Worm (Caenorhabditis elegans): Measurements from ENCODE around the gene gcy-19.

Gene gcy-19

ce11 chrII:3264704-3265103, 5.5 kb upstream of the gcy-19 start (continued):
- TF ChIP-seq pha-4 (tag; optimal IDR thresholded peaks at IDR 0.05) (no peak), ceh-30 (tag; optimal IDR thresholded peaks at IDR 0.05) (no peak), ref-2 (tag; optimal IDR thresholded peaks at IDR 0.05) (no peak), Y22D7AL.16 (tag; optimal IDR thresholded peaks at IDR 0.05) (no peak), C38D4.7 (GFP tag; optimal IDR thresholded peaks at IDR 0.05) (no peak), ceh-48 (tag; optimal IDR thresholded peaks at IDR 0.05) (no peak), ceh-19 (GFP tag; optimal IDR thresholded peaks at IDR 0.05) (no peak)

ce11 chrII:3262504-3262903, 3.4 kb upstream of the gcy-19 start, which contains the start of gene F02E11.2:
Gene F02E11.2, plus strand, starts transcription at chrII:3262804.
- TF ChIP-seq hlh-15 (tag; optimal IDR thresholded peaks at IDR 0.05), result no peak

ce11 chrII:3251782-3252181, 7.4 kb downstream of the gcy-19 start:
- TF ChIP-seq ets-4 (tag; optimal IDR thresholded peaks at IDR 0.05), result no peak
- no peak for TF ChIP-seq tbx-2 (tag; optimal IDR thresholded peaks at IDR 0.05)
- TF ChIP-seq syd-9 (tag; optimal IDR thresholded peaks at IDR 0.05), result no peak
- no peak for TF ChIP-seq pros-1 (tag; optimal IDR thresholded peaks at IDR 0.05)
- TF ChIP-seq F13H6.1 (tag; optimal IDR thresholded peaks at IDR 0.05), result no peak
- no peak for TF ChIP-seq pha-2 (tag; optimal IDR thresholded peaks at IDR 0.05)
- TF ChIP-seq ceh-18 (tag; optimal IDR thresholded peaks at IDR 0.05), result no peak
- no peak for TF ChIP-seq pqm-1 (tag; optimal IDR thresholded peaks at IDR 0.05)

ce11 chrII:3250195-3250594, 9.0 kb downstream of the gcy-19 start:
- TF ChIP-seq Y22D7AL.16 (tag; optimal IDR thresholded peaks at IDR 0.05) (no peak), fkh-10 (GFP tag; optimal IDR thresholded peaks at IDR 0.05) (no peak), ref-2 (tag; optimal IDR thresholded peaks at IDR 0.05) (no peak)

- no peak for TF ChIP-seq fkh-6 (tag; optimal IDR thresholded peaks at IDR 0.05)
Measured at ce11 chrII:3249406-3249805, 9.7 kb downstream of the gcy-19 start, which contains the start of gene clec-124. Gene clec-124, plus strand, starts transcription at chrII:3249706.

- TF ChIP-seq ceh-14 (tag; optimal IDR thresholded peaks at IDR 0.05) (no peak), hlh-6 (tag; optimal IDR thresholded peaks at IDR 0.05) (no peak), ets-4 (tag; optimal IDR thresholded peaks at IDR 0.05) (no peak), ceh-6 (GFP tag; optimal IDR thresholded peaks at IDR 0.05) (no peak), hlh-8 (tag; optimal IDR thresholded peaks at IDR 0.05) (no peak), unc-3 (GFP tag; conservative IDR thresholded peaks at IDR 0.05) (no peak), unc-3 (tag; optimal IDR thresholded peaks at IDR 0.05) (no peak), sdc-2 (tag; optimal IDR thresholded peaks at IDR 0.05) (no peak), elt-2 (tag; optimal IDR thresholded peaks at IDR 0.05) (no peak), gmeb-2 (tag; optimal IDR thresholded peaks at IDR 0.05) (no peak), pag-3 (tag; optimal IDR thresholded peaks at IDR 0.05; ENCODE audit: borderline replicate concordance) (no peak), ceh-19 (GFP tag; optimal IDR thresholded peaks at IDR 0.05) (no peak), ceh-45 (GFP tag; IDR thresholded peaks at IDR 0.05) (no peak), rnt-1 (tag; optimal IDR thresholded peaks at IDR 0.05) (no peak), hlh-15 (tag; optimal IDR thresholded peaks at IDR 0.05) (no peak)
Measured at ce11 chrII:3248043-3248718, 11.0 kb downstream of the gcy-19 start, which contains the start of the genes fbxc-50 and C17F4.2. Gene fbxc-50, minus strand, starts transcription at chrII:3248123. Gene C17F4.2, plus strand, starts transcription at chrII:3248668.

- no peak for TF ChIP-seq hlh-13 (GFP tag; optimal IDR thresholded peaks at IDR 0.05)
- no peak for TF ChIP-seq ceh-9 (tag; optimal IDR thresholded peaks at IDR 0.05)
- TF ChIP-seq dmd-4 (tag; optimal IDR thresholded peaks at IDR 0.05; ENCODE audit: borderline replicate concordance), result no peak
- TF ChIP-seq odd-2 (tag; optimal IDR thresholded peaks at IDR 0.05), result no peak
- TF ChIP-seq ceh-18 (tag; optimal IDR thresholded peaks at IDR 0.05), result no peak
- TF ChIP-seq ahr-1 (tag; optimal IDR thresholded peaks at IDR 0.05), result no peak
- TF ChIP-seq pax-1 (tag; optimal IDR thresholded peaks at IDR 0.05), result no peak
- TF ChIP-seq dve-1 (tag; optimal IDR thresholded peaks at IDR 0.05), result no peak
Measured at ce11 chrII:3247556-3247955, 11.6 kb downstream of the gcy-19 start.

Data from whole organism, late embryonic.